Fruit fly (Drosophila melanogaster) whole organism, larva: ENCODE measurements around the gene CG8891.

Experiments
- noc ChIP-seq: fragments of 200-800 bp; sonication (Bioruptor generic); optimal IDR thresholded peaks from 3 replicates; lab custom pipeline; 2019; ENCODE audit warnings: missing biosample characterization, mild to moderate bottlenecking, missing genetic modification characterization, moderate library complexity

Gene CG8891

DNA sequence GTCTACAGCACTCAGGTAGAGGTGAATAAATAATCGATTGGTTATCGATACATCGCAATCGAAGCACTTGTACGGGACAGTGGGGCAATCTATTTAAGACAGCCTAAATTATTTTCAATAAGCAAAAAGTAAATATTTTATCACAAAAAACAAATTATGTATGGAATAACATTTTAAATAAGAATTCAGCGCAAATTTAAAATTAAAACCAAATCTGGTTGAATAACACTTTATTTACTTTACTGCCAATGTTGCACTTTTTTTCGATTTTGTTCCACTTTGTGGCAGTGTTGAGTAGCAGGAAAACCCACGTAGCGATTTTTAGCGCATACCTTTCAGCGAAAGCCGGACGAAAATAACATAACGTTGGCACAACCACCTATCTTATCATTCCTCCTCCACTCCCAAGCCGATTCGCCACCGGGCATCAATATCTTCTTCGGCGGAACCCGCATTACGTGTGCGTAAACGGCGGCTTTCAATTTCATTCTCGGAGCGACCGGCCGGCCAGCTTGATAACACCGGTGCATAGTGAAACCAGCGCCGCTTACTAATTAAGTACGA lies 2.1 kb downstream of the CG8891 start, which contains the start of the genes Gmd and CG3792:
TSS of gene Gmd (minus strand) at position 36 of the 564 bp plus-strand sequence.
TSS of gene CG3792 (plus strand) at position 325 of the 564 bp plus-strand sequence.
- TF ChIP-seq noc (tag; lab: Kevin White, UChicago) = peak; percentile 87

DNA sequence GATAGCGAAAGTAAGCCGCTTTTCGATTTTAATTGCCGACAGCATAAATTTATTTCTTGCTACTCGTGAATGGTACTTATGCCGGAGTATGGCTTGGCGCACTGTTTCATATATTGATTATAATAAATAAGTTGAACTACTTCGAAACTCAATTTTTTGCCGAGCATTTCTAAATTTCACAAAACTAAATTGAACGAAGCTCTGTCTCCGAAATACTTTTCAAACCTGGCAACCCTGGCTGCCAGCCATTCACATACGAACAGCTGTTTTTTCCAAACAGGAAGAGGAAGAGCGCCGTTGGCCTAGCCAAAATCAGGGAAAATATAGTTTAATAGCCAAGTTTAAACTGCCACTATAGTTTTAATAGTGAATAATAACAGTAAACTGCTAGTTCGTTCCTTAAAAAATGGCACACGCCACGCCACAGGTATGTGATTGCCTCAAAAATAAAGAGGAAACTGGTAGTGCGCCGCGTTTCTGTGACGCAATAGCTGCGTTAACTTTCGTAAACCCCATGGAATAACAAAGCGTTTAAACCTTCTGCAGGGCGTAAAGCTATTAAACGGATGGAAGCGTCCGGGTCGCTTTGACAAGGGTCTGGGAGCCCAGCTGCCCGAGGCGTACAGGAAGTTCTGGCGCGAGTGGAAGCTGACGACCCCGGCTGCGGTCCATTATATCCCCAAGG lies 5.3 kb downstream of the CG8891 start, which contains the start of gene mRpL28:
TSS of gene mRpL28 (plus strand) at position 246 of the 685 bp plus-strand sequence.
- no peak for TF ChIP-seq noc (tag; lab: Kevin White, UChicago)

DNA sequence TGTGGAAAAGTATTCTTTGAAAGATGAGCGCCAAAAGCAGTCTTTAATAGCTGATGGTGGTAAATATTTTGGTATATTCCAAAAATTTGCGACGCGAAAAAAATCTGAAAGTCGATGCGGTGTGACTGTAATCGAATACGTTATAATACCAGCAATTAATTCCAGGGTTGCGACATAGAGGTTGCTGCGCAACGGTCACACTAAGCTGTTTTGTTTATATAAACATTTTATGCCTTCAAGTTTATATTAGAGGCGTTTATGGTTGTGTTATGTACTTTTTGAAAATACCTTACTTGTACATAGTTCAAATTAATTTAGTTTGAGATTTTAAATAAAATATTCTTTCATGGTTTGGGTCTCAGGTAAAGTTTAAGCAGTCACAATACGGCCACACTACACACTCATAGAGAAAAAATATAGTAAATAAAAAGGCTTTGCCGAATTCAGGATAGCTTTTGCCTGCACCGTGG lies 7.8 kb downstream of the CG8891 start, which contains the start of gene CG14043:
TSS of gene CG14043 (plus strand) at position 374 of the 470 bp plus-strand sequence.
- no peak for TF ChIP-seq noc (tag; lab: Kevin White, UChicago)

DNA sequence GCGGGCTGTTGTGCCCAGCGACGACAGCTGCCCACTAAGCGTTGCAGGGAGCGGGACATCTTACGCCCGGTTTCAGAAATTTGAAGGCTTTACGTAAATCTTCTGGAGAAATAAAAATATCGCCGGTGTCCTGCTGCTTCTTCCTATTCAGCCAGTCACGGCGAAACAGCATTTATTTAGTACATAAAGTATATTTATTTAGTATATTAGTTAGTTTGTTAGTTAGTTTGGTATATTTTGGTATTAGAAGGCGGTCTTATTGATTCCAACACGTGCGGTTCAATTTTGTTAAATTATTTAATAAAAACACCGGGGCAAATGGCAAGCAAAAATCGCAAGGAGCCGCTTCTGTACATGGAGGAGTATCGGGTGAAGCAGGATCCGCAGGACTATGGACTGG lies 10.4 kb downstream of the CG8891 start, which contains the start of the genes Scox and Polr1C:
TSS of gene Scox (minus strand) at position 169 of the 400 bp plus-strand sequence.
TSS of gene Polr1C (plus strand) at position 238 of the 400 bp plus-strand sequence.
- no peak for TF ChIP-seq noc (tag; lab: Kevin White, UChicago)

DNA sequence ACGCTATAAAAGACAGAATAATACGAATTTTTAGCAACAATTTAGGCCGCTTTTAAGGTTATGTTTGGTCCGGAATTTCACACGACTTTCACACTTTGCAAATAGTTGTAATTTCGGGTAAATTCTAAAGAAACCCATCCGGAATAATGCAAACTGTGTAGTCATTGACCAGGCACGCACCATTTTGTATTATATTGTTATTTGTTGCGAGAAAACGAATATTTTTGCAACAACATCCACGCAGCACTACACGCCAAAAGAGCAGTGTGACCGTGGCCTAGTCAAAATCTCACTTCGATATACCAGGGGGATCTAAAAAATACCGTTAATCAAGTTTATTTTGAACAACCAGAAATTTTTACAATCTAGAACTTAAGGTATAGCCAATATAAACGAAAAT lies 11.7 kb downstream of the CG8891 start, which contains the start of gene eIF3i:
TSS of gene eIF3i (minus strand) at position 265 of the 400 bp plus-strand sequence.
- TF ChIP-seq noc (tag; lab: Kevin White, UChicago) = no peak

DNA sequence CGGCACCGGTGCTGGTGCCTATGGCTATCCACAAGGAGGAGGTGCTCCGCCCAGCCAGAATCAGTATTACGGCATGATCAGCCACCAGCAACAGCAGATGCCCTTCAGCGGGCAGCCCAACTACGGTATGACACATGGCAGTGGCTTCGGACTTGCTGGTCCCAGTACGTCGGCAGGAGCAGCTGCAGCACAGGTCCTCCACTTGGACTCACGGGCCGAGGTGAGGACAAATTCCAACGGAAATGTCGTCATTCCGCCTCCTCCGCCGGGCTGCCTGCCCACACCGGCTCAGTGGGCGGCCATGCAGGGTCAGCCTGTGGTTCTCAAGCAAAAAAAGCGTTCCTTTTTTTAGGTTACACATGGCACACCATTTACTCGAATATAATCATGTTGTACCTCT lies 13.3 kb downstream of the CG8891 start:
- TF ChIP-seq noc (tag; lab: Kevin White, UChicago) = no peak

DNA sequence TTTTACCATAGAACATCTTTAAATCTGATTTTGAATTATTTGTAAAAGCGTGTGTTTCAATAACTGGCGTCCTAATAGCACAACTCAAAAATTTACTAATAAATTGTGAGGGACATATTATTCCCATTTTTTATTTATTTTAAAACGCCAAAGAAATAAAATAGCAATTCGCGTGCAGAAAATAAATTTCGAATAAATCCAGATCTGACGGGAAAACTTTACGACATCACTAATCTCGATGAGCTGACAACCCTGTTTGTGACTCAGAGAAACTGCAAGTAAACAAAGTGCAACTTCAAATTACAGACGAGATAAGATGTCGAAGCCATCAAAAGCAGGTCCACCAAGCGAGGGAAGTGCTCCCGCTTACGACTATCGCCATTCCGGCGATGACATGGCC lies 13.8 kb downstream of the CG8891 start, which contains the start of gene CG34125:
TSS of gene CG34125 (plus strand) at position 254 of the 400 bp plus-strand sequence.
- TF ChIP-seq noc (tag; lab: Kevin White, UChicago) = no peak

DNA sequence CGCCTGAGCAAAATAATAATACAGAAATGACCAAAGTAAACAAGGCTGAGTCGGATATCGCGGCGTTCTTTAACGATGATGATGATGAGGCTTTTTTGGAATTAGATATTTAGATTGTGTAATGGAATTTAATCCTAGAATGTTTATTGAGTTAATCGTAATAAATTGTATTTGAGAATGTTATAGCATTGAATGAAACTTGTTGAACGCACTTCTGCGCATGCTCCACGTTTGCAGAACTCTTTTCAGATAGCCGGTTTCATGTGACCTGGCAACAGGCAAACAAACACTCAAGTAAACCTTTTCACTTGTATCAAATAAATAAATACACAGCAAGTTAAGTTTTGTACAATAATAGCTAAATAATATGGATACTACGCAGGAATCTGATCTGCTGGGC lies 21.1 kb downstream of the CG8891 start, which contains the start of gene CG34124:
TSS of gene CG34124 (plus strand) at position 301 of the 400 bp plus-strand sequence.
- no peak for TF ChIP-seq noc (tag; lab: Kevin White, UChicago)

DNA sequence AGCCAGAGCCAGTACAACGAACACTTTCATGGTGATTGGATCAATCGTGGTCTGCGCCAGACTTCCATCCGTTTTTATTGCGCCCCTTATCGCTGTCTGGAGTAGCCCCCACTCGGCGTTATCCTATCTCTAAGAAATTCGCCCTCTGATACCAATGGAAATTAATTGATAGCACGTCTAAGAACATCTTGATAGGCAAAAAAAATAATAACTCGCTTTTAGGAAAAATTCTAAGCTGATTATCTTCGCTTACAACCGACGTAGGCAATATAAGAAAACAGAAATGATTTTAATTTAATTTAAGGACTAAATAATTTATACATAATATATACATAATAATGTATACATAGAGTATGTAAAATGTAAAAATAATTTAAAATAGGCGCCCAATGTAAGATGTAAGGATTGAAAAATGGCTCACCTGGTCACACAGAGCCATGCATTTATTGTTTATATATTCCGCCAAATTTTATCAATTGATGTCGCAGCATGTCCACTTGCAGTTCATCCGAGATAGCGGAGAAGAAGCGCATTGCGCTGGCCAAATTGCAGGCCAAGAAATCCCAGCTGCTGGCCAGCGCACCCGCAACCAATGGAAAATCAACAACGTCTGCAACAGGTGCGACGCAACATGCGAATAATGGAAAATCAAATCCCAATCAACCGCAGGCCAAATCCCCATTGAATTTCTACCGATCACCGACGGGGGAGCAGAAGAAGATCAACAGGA lies 23.9 kb downstream of the CG8891 start, which contains the start of the genes Jon25Bi and Marcal1:
TSS of gene Jon25Bi (minus strand) at position 51 of the 730 bp plus-strand sequence.
TSS of gene Marcal1 (plus strand) at position 416 of the 730 bp plus-strand sequence.
- TF ChIP-seq noc (tag; lab: Kevin White, UChicago) = no peak

DNA sequence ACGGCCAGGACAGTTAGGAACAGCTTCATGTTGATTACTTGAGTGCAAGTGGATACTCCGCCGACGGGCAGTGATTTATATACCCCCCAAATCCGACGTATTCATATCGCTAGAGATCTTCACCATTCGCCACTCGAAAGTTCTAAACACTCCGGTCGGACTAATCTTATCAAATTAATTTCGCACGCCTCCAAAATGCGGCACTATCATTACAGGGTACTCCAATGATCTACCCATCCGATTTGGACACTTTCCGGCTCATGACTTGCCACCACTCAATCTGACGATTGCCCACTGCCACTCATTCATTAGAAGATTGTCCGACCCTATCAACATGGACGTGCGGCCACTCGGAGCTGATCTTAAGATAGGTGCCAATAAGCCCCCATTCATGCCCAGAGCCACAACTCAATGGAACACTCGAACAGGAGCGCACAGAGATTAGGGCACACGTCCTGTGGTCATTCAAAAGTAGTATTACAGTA lies 26.1 kb downstream of the CG8891 start, which contains the start of gene Jon25Bii:
TSS of gene Jon25Bii (minus strand) at position 51 of the 485 bp plus-strand sequence.
- no peak for TF ChIP-seq noc (tag; lab: Kevin White, UChicago)

DNA sequence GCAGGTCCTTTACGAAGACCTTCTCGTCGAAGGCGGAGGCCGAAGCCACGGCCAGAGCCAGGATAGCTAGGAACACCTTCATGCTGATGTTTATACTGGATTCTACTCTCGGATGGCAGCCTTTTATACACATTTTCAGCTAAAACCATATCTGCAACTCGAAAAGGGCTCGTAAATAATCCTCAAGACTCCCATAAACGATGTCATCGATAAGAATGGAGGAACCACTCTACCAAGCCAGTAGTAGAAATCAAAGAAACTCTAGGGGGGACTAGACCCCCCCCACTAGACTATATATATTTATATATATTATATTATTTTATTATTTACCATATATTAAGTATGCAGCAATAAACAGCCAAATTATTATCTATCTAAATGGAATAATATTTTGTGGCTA lies 28.5 kb downstream of the CG8891 start, which contains the start of gene Jon25Biii:
TSS of gene Jon25Biii (minus strand) at position 101 of the 400 bp plus-strand sequence.
- TF ChIP-seq noc (tag; lab: Kevin White, UChicago) = peak; percentile 28

DNA sequence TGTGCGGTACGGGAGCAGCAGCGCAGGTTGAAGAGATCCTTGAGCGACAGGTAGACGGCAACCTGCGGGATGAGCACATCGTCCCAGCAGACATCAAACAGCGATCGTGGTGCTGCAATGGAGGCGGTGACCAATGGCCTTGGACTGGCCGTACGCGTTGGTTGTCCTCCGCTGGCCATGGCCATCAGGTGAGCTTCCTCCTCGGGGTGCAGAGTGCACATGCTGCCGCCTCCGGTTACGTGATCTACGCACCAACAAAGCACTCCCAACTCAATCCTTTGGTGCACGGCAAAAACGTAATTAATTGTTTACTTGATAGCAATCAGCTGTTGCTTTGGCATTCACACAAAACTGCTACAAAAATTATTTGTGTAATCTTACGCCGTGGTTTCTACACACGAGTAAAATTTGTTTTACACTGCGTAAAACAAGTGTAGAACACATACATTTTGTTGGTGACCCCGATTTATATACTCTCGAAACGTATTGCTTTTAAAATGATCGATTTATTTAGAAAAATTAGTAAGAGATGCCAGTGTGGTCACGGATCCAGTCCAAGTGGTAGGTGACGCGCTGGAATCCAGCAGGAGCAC lies 29.6 kb downstream of the CG8891 start, which contains the start of gene jet:
TSS of gene jet (minus strand) at position 332 of the 593 bp plus-strand sequence.
- TF ChIP-seq noc (tag; lab: Kevin White, UChicago) = no peak

DNA sequence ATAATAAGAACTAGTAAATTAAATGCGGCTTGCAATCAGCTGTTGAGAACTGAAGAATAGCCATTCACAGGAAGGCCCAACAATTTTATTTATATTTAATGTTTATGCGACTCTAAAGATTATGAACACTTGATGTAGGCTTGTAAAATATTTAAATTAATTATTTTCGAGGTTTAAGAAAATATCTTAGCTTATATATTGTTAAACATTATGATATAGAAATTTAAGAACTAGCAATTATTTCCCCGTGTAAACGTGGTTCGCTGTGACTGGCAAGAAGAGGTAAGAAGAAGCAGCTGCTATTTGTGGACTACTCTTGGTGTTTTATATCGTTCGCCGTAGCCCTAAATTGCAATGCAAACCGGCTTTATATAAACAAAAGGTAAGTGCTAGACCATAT lies 33.9 kb downstream of the CG8891 start, which contains the start of the genes mRpL24 and betaggt-I:
TSS of gene mRpL24 (minus strand) at position 62 of the 400 bp plus-strand sequence.
TSS of gene betaggt-I (plus strand) at position 280 of the 400 bp plus-strand sequence.
- peak; percentile 97 for TF ChIP-seq noc (tag; lab: Kevin White, UChicago)

DNA sequence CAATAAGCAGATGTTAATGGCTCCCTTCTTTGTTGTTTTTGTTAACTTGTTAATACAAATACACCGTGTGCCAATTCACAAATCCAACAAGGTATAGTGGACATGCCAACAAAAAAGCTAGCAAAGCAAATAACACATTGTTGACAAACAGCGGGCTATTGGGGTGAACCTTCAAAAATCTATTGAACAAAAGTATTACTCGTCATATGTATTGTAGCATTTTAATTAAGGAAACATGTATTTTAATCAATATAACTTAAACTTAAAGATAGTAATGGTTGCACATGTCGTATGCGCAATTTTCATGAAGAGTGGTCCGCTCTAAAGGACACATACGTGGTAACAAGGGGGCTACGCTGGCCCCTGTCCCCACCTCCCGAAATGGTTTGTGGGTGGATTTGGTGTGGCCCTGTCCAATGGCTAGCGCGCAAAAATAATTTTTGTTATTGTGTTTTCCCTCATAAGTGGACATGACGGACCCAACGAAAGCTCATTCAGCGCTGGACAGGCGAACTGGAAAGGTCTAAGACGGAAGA lies 36.9 kb downstream of the CG8891 start, which contains the start of gene synr:
TSS of gene synr (plus strand) at position 486 of the 536 bp plus-strand sequence.
- no peak for TF ChIP-seq noc (tag; lab: Kevin White, UChicago)
